Fruit fly (Drosophila melanogaster): ENCODE measurements around the gene CG12155.
A peak's percentile ranks its signal among the peaks of the same experiment; 100 is the strongest.

Gene CG12155

dm6 chrX:7692740-7693064 is 35.9 kb upstream of the CG12155 start (continued):
- TF ChIP-seq CG8290 (GFP tag; optimal IDR thresholded peaks at IDR 0.05), result no peak
- peak in 1 of 2 experiments; percentile 77 for TF ChIP-seq CG8290 (tag; optimal IDR thresholded peaks at IDR 0.05)
- TF ChIP-seq HmgZ (tag; optimal IDR thresholded peaks at IDR 0.05), result peak; percentile 60
- TF ChIP-seq CG10209 (GFP tag; optimal IDR thresholded peaks at IDR 0.05), result peak; percentile 57
- TF ChIP-seq Chrac-16 (GFP tag; optimal IDR thresholded peaks at IDR 0.05), result peak; percentile 61
- TF ChIP-seq slp2 (GFP tag; optimal IDR thresholded peaks at IDR 0.05), result peak; percentile 48
- no peak for TF ChIP-seq CG6791 (GFP tag; IDR thresholded peaks at IDR 0.05; ENCODE audit: partially characterized antibody)
- TF ChIP-seq CG10147 (GFP tag; optimal IDR thresholded peaks at IDR 0.05), result peak; percentile 73
- peak; percentile 97 for TF ChIP-seq grau (tag; optimal IDR thresholded peaks at IDR 0.05)
- peak; percentile 3 for TF ChIP-seq NK7.1 (GFP tag; optimal IDR thresholded peaks at IDR 0.05)
- no peak for TF ChIP-seq danr (GFP tag; IDR thresholded peaks at IDR 0.05)
- TF ChIP-seq CG4820 (GFP tag; optimal IDR thresholded peaks at IDR 0.05), result peak; percentile 15
- peak; percentile 80 for TF ChIP-seq Drgx (GFP tag; IDR thresholded peaks at IDR 0.05)
- TF ChIP-seq CG6254 (GFP tag; optimal IDR thresholded peaks at IDR 0.05), result peak; percentile 11
- TF ChIP-seq ato (GFP tag; IDR thresholded peaks at IDR 0.05; ENCODE audit: partially characterized antibody), result no peak
- TF ChIP-seq jumu (GFP tag; optimal IDR thresholded peaks at IDR 0.05), result peak; percentile 62
- TF ChIP-seq Atf-2 (GFP tag; optimal IDR thresholded peaks at IDR 0.05), result peak; percentile 15
- peak; percentile 16 for TF ChIP-seq Six4 (GFP tag; optimal IDR thresholded peaks at IDR 0.05)
- no peak for TF ChIP-seq ham (GFP tag; IDR thresholded peaks at IDR 0.05)
- TF ChIP-seq Mad (GFP tag; optimal IDR thresholded peaks at IDR 0.05), result no peak
- peak; percentile 28 for TF ChIP-seq CG18764 (GFP tag; optimal IDR thresholded peaks at IDR 0.05)
- peak; percentile 84 for TF ChIP-seq gce (GFP tag; IDR thresholded peaks at IDR 0.05)
- peak; percentile 28 for TF ChIP-seq Deaf1 (tag; optimal IDR thresholded peaks at IDR 0.05)
- no peak for TF ChIP-seq CG1024 (GFP tag; IDR thresholded peaks at IDR 0.05)
- TF ChIP-seq Aef1 (GFP tag; IDR thresholded peaks at IDR 0.05), result peak; percentile 73
- peak; percentile 27 for TF ChIP-seq jing (GFP tag; optimal IDR thresholded peaks at IDR 0.05)
- TF ChIP-seq unc-4 (GFP tag; IDR thresholded peaks at IDR 0.05; ENCODE audit: partially characterized antibody), result 0 out of 2 replicates have a peak, but pooled peaks have one; percentile 10
- TF ChIP-seq btn (GFP tag; optimal IDR thresholded peaks at IDR 0.05), result no peak
- TF ChIP-seq ap (GFP tag; IDR thresholded peaks at IDR 0.05), result 0 out of 2 replicates have a peak, but pooled peaks have one; percentile 18
- TF ChIP-seq insv (GFP tag; optimal IDR thresholded peaks at IDR 0.05), result no peak
- TF ChIP-seq Rfx (GFP tag; IDR thresholded peaks at IDR 0.05), result peak; percentile 84
- TF ChIP-seq CG14860 (GFP tag; IDR thresholded peaks at IDR 0.05; ENCODE audit: partially characterized antibody), result no peak
- TF ChIP-seq Eip74EF (GFP tag; optimal IDR thresholded peaks at IDR 0.05), result peak in 1 of 2 experiments; percentile 36
- peak; percentile 32 for TF ChIP-seq CG16815 (GFP tag; optimal IDR thresholded peaks at IDR 0.05)
- peak; percentile 33 for TF ChIP-seq CG8944 (GFP tag; optimal IDR thresholded peaks at IDR 0.05)
- TF ChIP-seq CG12391 (tag; optimal IDR thresholded peaks at IDR 0.05), result peak; percentile 71
- peak; percentile 36; the same call in 1 of the 2 replicates for TF ChIP-seq Oaz (GFP tag; IDR thresholded peaks at IDR 0.05)
- peak; percentile 88 for TF ChIP-seq slbo (GFP tag; IDR thresholded peaks at IDR 0.05)
- no peak for TF ChIP-seq CG17612 (GFP tag; IDR thresholded peaks at IDR 0.05)
- no peak for TF ChIP-seq h (optimal IDR thresholded peaks at IDR 0.05)
- peak; percentile 85 for TF ChIP-seq sens (GFP tag)
- peak; percentile 40 for TF ChIP-seq CG10654 (GFP tag; optimal IDR thresholded peaks at IDR 0.05)
- peak; percentile 66 for TF ChIP-seq CG1603 (tag; optimal IDR thresholded peaks at IDR 0.05)
- TF ChIP-seq zen (tag; optimal IDR thresholded peaks at IDR 0.05), result no peak
- peak; percentile 33 for TF ChIP-seq CG11398 (GFP tag; optimal IDR thresholded peaks at IDR 0.05)
- peak; percentile 46 for TF ChIP-seq CG12299 (tag; optimal IDR thresholded peaks at IDR 0.05)
- no peak for TF ChIP-seq sima (GFP tag; optimal IDR thresholded peaks at IDR 0.05)
- peak; percentile 63 for TF ChIP-seq NFAT (GFP tag; IDR thresholded peaks at IDR 0.05)
- TF ChIP-seq CG1529 (GFP tag; optimal IDR thresholded peaks at IDR 0.05), result peak; percentile 46
- TF ChIP-seq Hr78 (GFP tag; optimal IDR thresholded peaks at IDR 0.05), result peak in 1 of 2 experiments; percentile 36
- TF ChIP-seq Lhr (GFP tag; optimal IDR thresholded peaks at IDR 0.05), result no peak
- no peak for TF ChIP-seq MESR4 (GFP tag; optimal IDR thresholded peaks at IDR 0.05)

Measured in whole organism, embryonic.